Fruit fly (Drosophila melanogaster) whole organism, embryonic: ENCODE measurements around the gene pyd.

Experiments used
- B-H2 ChIP-seq: fragments of 200-800 bp; sonication (Bioruptor generic); optimal IDR thresholded peaks from 2 replicates; lab custom pipeline; 2018; ENCODE audit warnings: missing biosample characterization, mild to moderate bottlenecking, missing genetic modification characterization
- CG10979 ChIP-seq: fragments of 200-800 bp; sonication (Bioruptor generic); optimal IDR thresholded peaks from 2 replicates; lab custom pipeline; 2018; ENCODE audit warnings: missing biosample characterization, mild to moderate bottlenecking, missing genetic modification characterization, moderate library complexity
- CG12071 ChIP-seq: fragments of 200-800 bp; sonication (Bioruptor generic); optimal IDR thresholded peaks from 3 replicates; lab custom pipeline; 2018; ENCODE audit warnings: missing biosample characterization, mild to moderate bottlenecking, missing genetic modification characterization
- CG12659 ChIP-seq: fragments of 200-800 bp; sonication (Bioruptor generic); optimal IDR thresholded peaks from 3 replicates; lab custom pipeline; 2017; ENCODE audit warnings: mild to moderate bottlenecking, missing biosample characterization, missing genetic modification reagents, missing genetic modification characterization
- CG13624 ChIP-seq: fragments of 200-800 bp; sonication (Bioruptor generic); optimal IDR thresholded peaks from 2 replicates; lab custom pipeline; 2016; ENCODE audit warnings: missing biosample characterization, missing genetic modification characterization
- CG14965 ChIP-seq: fragments of 200-800 bp; sonication (Bioruptor generic); optimal IDR thresholded peaks from 2 replicates; lab custom pipeline; 2016; ENCODE audit warnings: missing biosample characterization, missing genetic modification characterization, borderline replicate concordance
- CG15269 ChIP-seq: fragments of 200-800 bp; sonication (Bioruptor generic); optimal IDR thresholded peaks from 2 replicates; lab custom pipeline; 2018; ENCODE audit warnings: missing biosample characterization, mild to moderate bottlenecking, missing genetic modification characterization, moderate library complexity
- CG15479 ChIP-seq: fragments of 200-800 bp; sonication (Bioruptor generic); optimal IDR thresholded peaks from 3 replicates; lab custom pipeline; 2019; ENCODE audit warnings: missing biosample characterization, mild to moderate bottlenecking, missing genetic modification characterization, moderate library complexity
- CG15514 ChIP-seq: fragments of 200-800 bp; sonication (Bioruptor generic); optimal IDR thresholded peaks from 3 replicates; lab custom pipeline; 2017; ENCODE audit warnings: missing biosample characterization, missing genetic modification characterization, mild to moderate bottlenecking, moderate library complexity, missing genetic modification reagents
- CG16813 ChIP-seq: fragments of 200-800 bp; sonication (Bioruptor generic); IDR thresholded peaks from 3 replicates; pipeline ENCODE4 v1.3.6; 2022; ENCODE audit warnings: missing biosample characterization, missing genetic modification characterization; ENCODE audit not compliant: partially characterized antibody
- CG17359 ChIP-seq: fragments of 200-800 bp; sonication (Bioruptor generic); optimal IDR thresholded peaks from 3 replicates; lab custom pipeline; 2018; ENCODE audit warnings: missing biosample characterization, mild to moderate bottlenecking, missing genetic modification characterization, moderate library complexity
- CG2678 ChIP-seq: fragments of 200-800 bp; sonication (Bioruptor generic); optimal IDR thresholded peaks from 3 replicates; lab custom pipeline; 2019; ENCODE audit warnings: missing biosample characterization, mild to moderate bottlenecking, missing genetic modification characterization, moderate library complexity
- CG30020 ChIP-seq: fragments of 200-800 bp; optimal IDR thresholded peaks from 2 replicates; lab custom pipeline; 2019; ENCODE audit warnings: missing biosample characterization, mild to moderate bottlenecking, missing genetic modification characterization, moderate library complexity
- CG31224 ChIP-seq: fragments of 200-800 bp; sonication (Bioruptor generic); IDR thresholded peaks from 2 replicates; pipeline ENCODE4 v1.3.6; 2022; ENCODE audit warnings: missing biosample characterization, missing genetic modification characterization
- CG3281 ChIP-seq: fragments of 200-800 bp; sonication (Bioruptor generic); optimal IDR thresholded peaks from 3 replicates; lab custom pipeline; 2017; ENCODE audit warnings: missing biosample characterization, mild to moderate bottlenecking, missing genetic modification characterization
- CG33557 ChIP-seq: fragments of 200-800 bp; sonication (Bioruptor generic); optimal IDR thresholded peaks from 2 replicates; lab custom pipeline; 2019; ENCODE audit warnings: missing biosample characterization, mild to moderate bottlenecking, missing genetic modification characterization, moderate library complexity
- CG34224 ChIP-seq: fragments of 200-800 bp; sonication (Bioruptor generic); IDR thresholded peaks from 3 replicates; pipeline ENCODE4 v1.3.6; 2022; ENCODE audit warnings: missing biosample characterization, missing genetic modification characterization; ENCODE audit not compliant: partially characterized antibody
- CG4707 ChIP-seq: fragments of 200-800 bp; sonication (Bioruptor generic); optimal IDR thresholded peaks from 2 replicates; lab custom pipeline; 2018; ENCODE audit warnings: missing biosample characterization, mild to moderate bottlenecking, missing genetic modification characterization, moderate library complexity
- CG6689 ChIP-seq: fragments of 200-800 bp; sonication (Bioruptor generic); IDR thresholded peaks from 2 replicates; pipeline ENCODE4 v1.3.6; 2022; ENCODE audit warnings: missing biosample characterization, missing genetic modification characterization
- Elba2 ChIP-seq: fragments of 200-800 bp; sonication (Bioruptor generic); optimal IDR thresholded peaks from 3 replicates; lab custom pipeline; 2016; ENCODE audit warnings: missing biosample characterization, missing genetic modification characterization
- HLH4C ChIP-seq: fragments of 200-800 bp; sonication (Bioruptor generic); IDR thresholded peaks from 3 replicates; pipeline ENCODE4 v1.3.6; 2022; ENCODE audit warnings: missing biosample characterization, missing genetic modification characterization; ENCODE audit not compliant: partially characterized antibody
- HLHmδ ChIP-seq: fragments of 200-800 bp; sonication (Bioruptor generic); optimal IDR thresholded peaks from 2 replicates; lab custom pipeline; 2018; ENCODE audit warnings: missing biosample characterization, mild to moderate bottlenecking, missing genetic modification characterization, moderate library complexity
- Hsf ChIP-seq: fragments of 200-800 bp; sonication (Bioruptor generic); optimal IDR thresholded peaks from 3 replicates; lab custom pipeline; 2016; ENCODE audit warnings: missing biosample characterization, missing genetic modification characterization
- PHDP ChIP-seq: fragments of 200-800 bp; sonication (Bioruptor generic); optimal IDR thresholded peaks from 3 replicates; lab custom pipeline; 2018; ENCODE audit warnings: missing biosample characterization, mild to moderate bottlenecking, missing genetic modification characterization, moderate library complexity
- Six4 ChIP-seq: fragments of 200-800 bp; sonication (Bioruptor generic); optimal IDR thresholded peaks from 2 replicates; lab custom pipeline; 2016; ENCODE audit warnings: missing biosample characterization, missing genetic modification characterization
- Vsx1 ChIP-seq: fragments of 200-800 bp; sonication (Bioruptor generic); optimal IDR thresholded peaks from 2 replicates; lab custom pipeline; 2017; ENCODE audit warnings: missing biosample characterization, mild to moderate bottlenecking, missing genetic modification characterization, missing genetic modification reagents
- Xrp1 ChIP-seq: fragments of 200-800 bp; sonication (Bioruptor generic); IDR thresholded peaks from 2 replicates; pipeline ENCODE4 v1.3.6; 2022; ENCODE audit warnings: missing biosample characterization, missing genetic modification characterization
- YL-1 ChIP-seq: fragments of 200-800 bp; sonication (Bioruptor generic); optimal IDR thresholded peaks from 3 replicates; lab custom pipeline; 2017; ENCODE audit warnings: missing biosample characterization, mild to moderate bottlenecking, missing genetic modification characterization
- ara ChIP-seq: fragments of 200-800 bp; sonication (Bioruptor generic); IDR thresholded peaks from 2 replicates; pipeline ENCODE4 v1.3.6; 2022; ENCODE audit warnings: missing biosample characterization, missing genetic modification characterization
- ato ChIP-seq: fragments of 200-800 bp; sonication (Bioruptor generic); IDR thresholded peaks from 2 replicates; pipeline ENCODE4 v1.3.6; 2022; ENCODE audit warnings: missing biosample characterization, missing genetic modification characterization; ENCODE audit not compliant: partially characterized antibody
- chm ChIP-seq: fragments of 200-800 bp; sonication (Bioruptor generic); IDR thresholded peaks from 2 replicates; pipeline ENCODE4 v1.3.6; 2022; ENCODE audit warnings: missing biosample characterization, missing genetic modification characterization
- crp ChIP-seq, 2 experiments: fragments of 200-800 bp; sonication (Bioruptor generic); optimal IDR thresholded peaks; 2 replicates in 1 of 2; 3 replicates in 1 of 2; lab custom pipeline; 2017; ENCODE audit warnings: missing biosample characterization in 2 of 2, missing genetic modification characterization in 2 of 2, mild to moderate bottlenecking in 1 of 2, moderate library complexity in 1 of 2
- da ChIP-seq: fragments of 200-800 bp; sonication (Bioruptor generic); optimal IDR thresholded peaks from 2 replicates; lab custom pipeline; 2016; ENCODE audit warnings: missing biosample characterization, missing genetic modification characterization
- danr ChIP-seq: fragments of 200-800 bp; sonication (Bioruptor generic); IDR thresholded peaks from 2 replicates; pipeline ENCODE4 v1.3.6; 2022; ENCODE audit warnings: missing biosample characterization, missing genetic modification characterization
- dysf ChIP-seq: fragments of 200-800 bp; sonication (Bioruptor generic); IDR thresholded peaks from 3 replicates; pipeline ENCODE4 v1.3.6; 2022; ENCODE audit warnings: missing biosample characterization, missing genetic modification characterization
- ftz-f1 ChIP-seq: fragments of 200-800 bp; sonication (Bioruptor generic); optimal IDR thresholded peaks from 2 replicates; lab custom pipeline; 2016; ENCODE audit warnings: missing biosample characterization, missing genetic modification characterization
- knrl ChIP-seq: fragments of 200-800 bp; sonication (Bioruptor generic); IDR thresholded peaks from 3 replicates; pipeline ENCODE4 v1.3.6; 2022; ENCODE audit warnings: missing biosample characterization, missing genetic modification characterization; ENCODE audit not compliant: partially characterized antibody
- lmd ChIP-seq: fragments of 200-800 bp; sonication (Bioruptor generic); IDR thresholded peaks from 2 replicates; pipeline ENCODE4 v1.3.6; 2022; ENCODE audit warnings: missing biosample characterization, missing genetic modification characterization
- lola ChIP-seq, 3 experiments: fragments of >200 bp in 2 of 3; fragments of 200-800 bp in 1 of 3; sonication (Bioruptor generic) in 1 of 3; optimal IDR thresholded peaks; 2 replicates each; lab custom pipeline; 2017 to 2019; ENCODE audit warnings: missing biosample characterization in 3 of 3, missing genetic modification characterization in 3 of 3, mild to moderate bottlenecking in 1 of 3, moderate library complexity in 1 of 3
- nau ChIP-seq: fragments of 200-800 bp; sonication (Bioruptor generic); optimal IDR thresholded peaks from 3 replicates; lab custom pipeline; 2017; ENCODE audit warnings: missing biosample characterization, mild to moderate bottlenecking, missing genetic modification characterization, missing genetic modification reagents
- ranshi ChIP-seq: fragments of 200-800 bp; sonication (Bioruptor generic); IDR thresholded peaks from 2 replicates; pipeline ENCODE4 v1.3.6; 2022; ENCODE audit warnings: missing biosample characterization, missing genetic modification characterization
- shn ChIP-seq: fragments of 200-800 bp; sonication (Bioruptor generic); optimal IDR thresholded peaks from 3 replicates; lab custom pipeline; 2016; ENCODE audit warnings: missing biosample characterization, missing genetic modification characterization
- slp2 ChIP-seq: fragments of 200-800 bp; sonication (Bioruptor generic); optimal IDR thresholded peaks from 2 replicates; lab custom pipeline; 2016; ENCODE audit warnings: missing biosample characterization, missing genetic modification characterization
- sna ChIP-seq: fragments of 200-800 bp; sonication (Bioruptor generic); IDR thresholded peaks from 2 replicates; pipeline ENCODE4 v1.3.6; 2022; ENCODE audit warnings: missing biosample characterization, missing genetic modification characterization; ENCODE audit not compliant: partially characterized antibody
- sqz ChIP-seq: fragments of 200-800 bp; sonication (Bioruptor generic); optimal IDR thresholded peaks from 3 replicates; lab custom pipeline; 2018; ENCODE audit warnings: missing biosample characterization, mild to moderate bottlenecking, missing genetic modification characterization
- ssp ChIP-seq: fragments of 200-800 bp; sonication (Bioruptor generic); IDR thresholded peaks from 2 replicates; pipeline ENCODE4 v1.3.6; 2022; ENCODE audit warnings: missing biosample characterization, missing genetic modification characterization
- tll ChIP-seq, 2 experiments: fragments of 200-800 bp in 1 of 2; fragments of >200 bp in 1 of 2; sonication (Bioruptor generic) in 1 of 2; optimal IDR thresholded peaks; 2 replicates each; lab custom pipeline; 2017 to 2019; ENCODE audit warnings: missing biosample characterization in 2 of 2, missing genetic modification characterization in 2 of 2, mild to moderate bottlenecking in 1 of 2, moderate library complexity in 1 of 2

Gene pyd

DNA sequence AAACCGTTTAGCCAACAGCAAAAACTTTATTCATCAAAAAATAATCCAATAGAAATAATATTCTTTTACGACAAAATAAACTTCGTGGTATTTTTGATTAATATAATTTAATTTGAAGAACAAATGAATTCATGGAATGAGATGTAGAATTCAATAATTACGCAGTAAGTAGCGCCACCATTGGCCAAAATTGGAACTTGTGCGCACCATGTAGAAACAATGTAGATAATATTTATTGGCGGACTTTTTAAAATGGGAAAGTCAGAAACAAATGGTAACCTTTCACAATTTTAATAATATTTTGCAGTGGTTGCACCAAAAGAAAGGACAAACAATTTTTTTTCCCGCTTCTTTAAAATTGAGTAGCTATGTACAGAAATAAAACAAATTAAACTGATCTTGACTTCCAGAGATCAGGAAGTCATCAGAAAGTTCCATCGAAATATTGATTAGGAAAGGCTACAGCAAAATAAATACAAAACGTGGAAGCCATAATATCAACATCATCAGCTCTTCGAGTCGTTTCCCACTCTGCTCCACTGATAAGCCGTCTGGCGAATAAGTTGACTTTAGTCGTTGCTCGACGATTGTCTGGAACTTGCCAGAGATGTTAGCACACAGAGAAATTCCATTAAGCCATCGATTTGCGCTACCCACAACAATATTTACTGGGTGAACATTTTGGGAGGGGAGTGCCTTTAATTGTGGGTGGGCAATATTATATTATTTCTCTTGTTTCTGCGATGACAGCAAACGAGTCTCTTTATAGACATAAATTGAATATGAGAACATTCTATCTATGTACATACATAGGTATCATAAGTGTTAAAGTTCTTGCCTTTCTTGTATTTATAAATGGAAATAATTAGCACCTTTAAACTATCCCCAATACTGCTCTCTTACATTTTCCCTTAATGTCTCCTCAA is 48.4 kb upstream of the pyd start (continued):
- TF ChIP-seq sqz (GFP tag; lab: Kevin White, UChicago) (no peak), CG12659 (GFP tag; lab: Kevin White, UChicago) (no peak), Elba2 (GFP tag; lab: Kevin White, UChicago) (no peak), Vsx1 (GFP tag; lab: Kevin White, UChicago) (peak; percentile 53), Hsf (GFP tag; lab: Kevin White, UChicago) (no peak), CG14965 (GFP tag; lab: Kevin White, UChicago) (no peak), YL-1 (no peak), CG6689 (GFP tag; lab: Robert Waterston, UW) (no peak), B-H2 (no peak), CG15269 (tag; lab: Kevin White, UChicago) (peak; percentile 28), CG15514 (no peak), lola (GFP tag; optimal IDR thresholded peaks at IDR 0.05; lab: Kevin White, UChicago) (no peak), CG4707 (GFP tag; lab: Kevin White, UChicago) (no peak), PHDP (tag; lab: Kevin White, UChicago) (no peak), CG17359 (tag; lab: Kevin White, UChicago) (no peak), tll (GFP tag; optimal IDR thresholded peaks at IDR 0.05; lab: Kevin White, UChicago) (no peak), ftz-f1 (GFP tag; lab: Kevin White, UChicago) (no peak), knrl (peak; percentile 63; the same call in 2 of the 3 replicates), CG12071 (no peak), HLHmδ (no peak), ranshi (GFP tag; lab: Robert Waterston, UW) (no peak), CG33557 (no peak), ara (GFP tag; lab: Robert Waterston, UW) (no peak), CG13624 (GFP tag; lab: Kevin White, UChicago) (peak; percentile 81), CG30020 (tag; lab: Kevin White, UChicago) (no peak), chm (GFP tag; lab: Robert Waterston, UW) (no peak), Xrp1 (GFP tag; lab: Robert Waterston, UW) (0 out of 2 replicates have a peak, but pooled peaks have one; percentile 30), shn (GFP tag; lab: Kevin White, UChicago) (no peak), CG34224 (GFP tag; lab: Robert Waterston, UW) (no peak; the same call in 2 of the 3 replicates), lmd (GFP tag; lab: Robert Waterston, UW) (no peak), dysf (GFP tag; lab: Robert Waterston, UW) (no peak), CG10979 (tag; lab: Kevin White, UChicago) (no peak), HLH4C (peak; percentile 39; the same call in 1 of the 3 replicates), CG3281 (GFP tag; lab: Kevin White, UChicago) (no peak), Six4 (no peak), danr (GFP tag; lab: Robert Waterston, UW) (no peak), slp2 (no peak), CG31224 (no peak), ato (GFP tag; lab: Robert Waterston, UW) (no peak), CG2678 (tag; lab: Kevin White, UChicago) (peak; percentile 8), da (GFP tag; lab: Kevin White, UChicago) (no peak), CG15479 (GFP tag; lab: Kevin White, UChicago) (no peak), crp (GFP tag; optimal IDR thresholded peaks at IDR 0.05; lab: Kevin White, UChicago) (no peak), sna (GFP tag; lab: Robert Waterston, UW) (no peak), ssp (GFP tag; lab: Robert Waterston, UW) (no peak), CG16813 (GFP tag; lab: Robert Waterston, UW) (peak; percentile 60; the same call in 2 of the 3 replicates), nau (GFP tag; lab: Kevin White, UChicago) (peak; percentile 17)
